Worm (Caenorhabditis elegans): Measurements from ENCODE around the gene cks-1.

Gene cks-1

ce11 chrIV:8488043-8488442 is 25.7 kb upstream of the cks-1 start:
- TF ChIP-seq egl-5 (tag; optimal IDR thresholded peaks at IDR 0.05), result no peak
- TF ChIP-seq nhr-12 (tag; optimal IDR thresholded peaks at IDR 0.05), result no peak

ce11 chrIV:8489915-8490314 is 23.8 kb upstream of the cks-1 start, which contains the start of gene srlf-2:
srlf-2 (plus strand) TSS chrIV:8490215.
- TF ChIP-seq fkh-10 (GFP tag; optimal IDR thresholded peaks at IDR 0.05) (no peak), ZK546.5 (tag; optimal IDR thresholded peaks at IDR 0.05) (no peak), egl-5 (tag; optimal IDR thresholded peaks at IDR 0.05) (no peak), nhr-77 (tag; optimal IDR thresholded peaks at IDR 0.05) (no peak), nhr-11 (tag; optimal IDR thresholded peaks at IDR 0.05) (no peak), lsy-12 (tag; optimal IDR thresholded peaks at IDR 0.05) (no peak)

DNA sequence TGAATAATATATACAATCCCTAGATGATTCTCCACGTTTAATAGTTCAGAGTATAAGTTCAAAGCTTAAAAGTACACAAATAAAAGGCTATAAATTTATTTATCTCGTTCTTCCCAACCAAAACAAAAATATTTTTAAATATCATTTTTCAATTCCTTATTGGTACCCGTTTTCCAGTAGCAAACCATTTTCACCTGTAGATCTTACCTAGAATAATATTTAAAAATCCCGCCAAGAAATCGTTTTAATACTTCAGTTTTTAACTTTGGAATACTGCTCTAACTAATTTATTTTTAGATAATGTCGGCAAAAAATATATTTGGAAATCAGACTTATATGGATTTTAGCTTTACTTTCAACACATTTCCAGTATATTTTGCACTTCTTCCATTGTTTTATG is 21.5 kb upstream of the cks-1 start, which contains the start of gene sru-7:
Gene sru-7, plus strand, starts transcription at position 301 of the 400 bp plus-strand sequence.
- TF ChIP-seq fos-1 (tag; optimal IDR thresholded peaks at IDR 0.05) (no peak), hmg-11 (tag; optimal IDR thresholded peaks at IDR 0.05) (no peak), nhr-23 (tag; optimal IDR thresholded peaks at IDR 0.05) (no peak), snpc-4 (tag; optimal IDR thresholded peaks at IDR 0.05) (no peak), eor-1 (tag; optimal IDR thresholded peaks at IDR 0.05) (no peak), mml-1 (tag; optimal IDR thresholded peaks at IDR 0.05) (no peak), zag-1 (tag; optimal IDR thresholded peaks at IDR 0.05) (no peak), pqm-1 (tag; optimal IDR thresholded peaks at IDR 0.05) (no peak), nhr-25 (tag; optimal IDR thresholded peaks at IDR 0.05) (no peak), aly-2 (tag; optimal IDR thresholded peaks at IDR 0.05) (no peak), ama-1 (optimal IDR thresholded peaks at IDR 0.05) (no peak), skn-1 (tag; optimal IDR thresholded peaks at IDR 0.05) (no peak)

DNA sequence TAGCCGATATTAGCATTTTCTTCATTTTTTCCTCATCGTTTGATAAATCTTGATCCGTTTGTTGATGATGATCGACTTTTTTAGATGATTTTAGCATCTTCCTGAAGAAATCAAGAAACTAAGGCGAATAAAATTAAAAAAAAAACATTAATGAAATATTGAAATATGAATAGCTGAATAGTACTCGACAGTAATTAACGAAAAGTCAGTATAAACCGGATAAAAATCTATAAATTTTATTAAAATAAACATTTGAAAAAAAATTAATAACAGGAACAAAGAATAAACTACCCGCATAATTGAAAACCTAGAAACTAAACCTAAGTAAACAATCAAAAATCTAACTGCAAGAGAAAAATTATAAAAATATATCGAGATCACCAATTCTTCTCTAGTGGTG is 17.5 kb upstream of the cks-1 start, which contains the start of gene C28C12.12:
Gene C28C12.12, minus strand, starts transcription at position 101 of the 400 bp plus-strand sequence.
- TF ChIP-seq snpc-4 (tag; optimal IDR thresholded peaks at IDR 0.05), result no peak
- no peak for TF ChIP-seq ceh-16 (tag; optimal IDR thresholded peaks at IDR 0.05)
- TF ChIP-seq nhr-76 (tag; optimal IDR thresholded peaks at IDR 0.05), result no peak
- no peak for TF ChIP-seq nhr-12 (tag; optimal IDR thresholded peaks at IDR 0.05)
- TF ChIP-seq aly-2 (tag; optimal IDR thresholded peaks at IDR 0.05), result no peak
- TF ChIP-seq nhr-23 (tag; optimal IDR thresholded peaks at IDR 0.05), result no peak
- TF ChIP-seq pqm-1 (tag; optimal IDR thresholded peaks at IDR 0.05), result no peak
- TF ChIP-seq eor-1 (tag; optimal IDR thresholded peaks at IDR 0.05), result no peak
- TF ChIP-seq ama-1 (optimal IDR thresholded peaks at IDR 0.05), result no peak

ce11 chrIV:8498773-8499360 is 14.9 kb upstream of the cks-1 start, which contains the start of the genes acdh-13 and mesp-1:
acdh-13 (minus strand) TSS chrIV:8498823.
mesp-1 (plus strand) TSS chrIV:8499310.
- TF ChIP-seq nhr-43 (tag; optimal IDR thresholded peaks at IDR 0.05; ENCODE audit: poor library complexity, severe bottlenecking), result peak; percentile 47
- no peak for TF ChIP-seq nhr-12 (tag; optimal IDR thresholded peaks at IDR 0.05)
- TF ChIP-seq nhr-77 (tag; optimal IDR thresholded peaks at IDR 0.05), result no peak
- TF ChIP-seq snpc-4 (tag; optimal IDR thresholded peaks at IDR 0.05), result peak; percentile 52
- TF ChIP-seq fkh-10 (GFP tag; optimal IDR thresholded peaks at IDR 0.05), result no peak
- no peak for TF ChIP-seq pqm-1 (tag; optimal IDR thresholded peaks at IDR 0.05)
- TF ChIP-seq ztf-4 (tag; optimal IDR thresholded peaks at IDR 0.05), result no peak
- TF ChIP-seq nhr-11 (tag; optimal IDR thresholded peaks at IDR 0.05), result no peak
- no peak for TF ChIP-seq fos-1 (tag; optimal IDR thresholded peaks at IDR 0.05)
- TF ChIP-seq mml-1 (tag; optimal IDR thresholded peaks at IDR 0.05), result no peak
- TF ChIP-seq zag-1 (tag; optimal IDR thresholded peaks at IDR 0.05), result no peak
- TF ChIP-seq eor-1 (tag; optimal IDR thresholded peaks at IDR 0.05), result no peak
- TF ChIP-seq pha-4 (tag; optimal IDR thresholded peaks at IDR 0.05), result peak; percentile 40
- peak; percentile 11 for TF ChIP-seq egl-5 (tag; optimal IDR thresholded peaks at IDR 0.05)
- TF ChIP-seq nhr-23 (tag; optimal IDR thresholded peaks at IDR 0.05), result no peak
- no peak for TF ChIP-seq elt-1 (tag; optimal IDR thresholded peaks at IDR 0.05)
- TF ChIP-seq R02D3.7 (tag; optimal IDR thresholded peaks at IDR 0.05), result no peak
- no peak for TF ChIP-seq ceh-16 (tag; optimal IDR thresholded peaks at IDR 0.05)
- no peak for TF ChIP-seq ZK546.5 (tag; optimal IDR thresholded peaks at IDR 0.05)
- no peak for TF ChIP-seq sea-2 (GFP tag; optimal IDR thresholded peaks at IDR 0.05)
- no peak for TF ChIP-seq unc-62 (GFP tag; optimal IDR thresholded peaks at IDR 0.05)
- no peak for TF ChIP-seq ama-1 (optimal IDR thresholded peaks at IDR 0.05)
- no peak for TF ChIP-seq tbx-2 (tag; optimal IDR thresholded peaks at IDR 0.05)
- TF ChIP-seq ceh-9 (tag; optimal IDR thresholded peaks at IDR 0.05), result no peak
- no peak for TF ChIP-seq fkh-2 (tag; optimal IDR thresholded peaks at IDR 0.05)
- no peak for TF ChIP-seq nhr-25 (tag; optimal IDR thresholded peaks at IDR 0.05)
- TF ChIP-seq unc-39 (tag; optimal IDR thresholded peaks at IDR 0.05), result no peak
- TF ChIP-seq egl-27 (tag; optimal IDR thresholded peaks at IDR 0.05), result no peak
- no peak for TF ChIP-seq nhr-67 (tag; optimal IDR thresholded peaks at IDR 0.05)
- TF ChIP-seq lin-15B (tag; optimal IDR thresholded peaks at IDR 0.05), result peak; percentile 43
- TF ChIP-seq nfya-1 (tag; optimal IDR thresholded peaks at IDR 0.05; ENCODE audit: insufficient read depth), result peak; percentile 46
- TF ChIP-seq nhr-28 (tag; optimal IDR thresholded peaks at IDR 0.05), result no peak
- TF ChIP-seq lin-39 (tag; optimal IDR thresholded peaks at IDR 0.05), result no peak
- no peak for TF ChIP-seq aly-2 (tag; optimal IDR thresholded peaks at IDR 0.05)

Data from whole organism, L3 larva.